Fruit fly (Drosophila melanogaster) whole organism, embryonic: Measurements from ENCODE around the gene mthl11.

Source experiments
- Adf1 ChIP-seq: fragments of 200-800 bp; sonication (Bioruptor generic); IDR thresholded peaks from 2 replicates; pipeline ENCODE4 v1.3.6; 2022; ENCODE audit warnings: missing biosample characterization, missing genetic modification characterization
- Atf3 ChIP-seq: fragments of 200-800 bp; sonication (Bioruptor generic); optimal IDR thresholded peaks from 3 replicates; lab custom pipeline; 2016; ENCODE audit warnings: missing biosample characterization, missing genetic modification characterization
- C15 ChIP-seq: fragments of 200-800 bp; sonication (Bioruptor generic); IDR thresholded peaks from 3 replicates; pipeline ENCODE4 v1.3.6; 2022; ENCODE audit warnings: missing biosample characterization, missing genetic modification characterization
- CG11093 ChIP-seq: fragments of 200-800 bp; sonication (Bioruptor generic); IDR thresholded peaks from 3 replicates; pipeline ENCODE4 v1.3.6; 2022; ENCODE audit warnings: missing biosample characterization, missing genetic modification characterization
- CG11247 ChIP-seq: fragments of 200-800 bp; sonication (Bioruptor generic); IDR thresholded peaks from 2 replicates; pipeline ENCODE4 v1.3.6; 2022; ENCODE audit warnings: missing biosample characterization, missing genetic modification characterization
- CG11504 ChIP-seq: fragments of 200-800 bp; sonication (Bioruptor generic); optimal IDR thresholded peaks from 3 replicates; lab custom pipeline; 2019; ENCODE audit warnings: missing biosample characterization, mild to moderate bottlenecking, missing genetic modification characterization, moderate library complexity
- CG12104 ChIP-seq: fragments of 200-800 bp; sonication (Bioruptor generic); optimal IDR thresholded peaks from 3 replicates; lab custom pipeline; 2016; ENCODE audit warnings: missing biosample characterization, missing genetic modification characterization
- CG13296 ChIP-seq: fragments of 200-800 bp; sonication (Bioruptor generic); optimal IDR thresholded peaks from 3 replicates; lab custom pipeline; 2018; ENCODE audit warnings: missing biosample characterization, mild to moderate bottlenecking, missing genetic modification characterization
- CG14441 ChIP-seq: fragments of 200-800 bp; sonication (Bioruptor generic); IDR thresholded peaks from 2 replicates; pipeline ENCODE4 v1.3.6; 2022; ENCODE audit warnings: missing biosample characterization, missing genetic modification characterization
- CG1603 ChIP-seq: fragments of 200-800 bp; sonication (Bioruptor generic); optimal IDR thresholded peaks from 2 replicates; lab custom pipeline; 2019; ENCODE audit warnings: missing biosample characterization, mild to moderate bottlenecking, missing genetic modification characterization, moderate library complexity
- CG16813 ChIP-seq: fragments of 200-800 bp; sonication (Bioruptor generic); IDR thresholded peaks from 3 replicates; pipeline ENCODE4 v1.3.6; 2022; ENCODE audit warnings: missing biosample characterization, missing genetic modification characterization; ENCODE audit not compliant: partially characterized antibody
- CG2889 ChIP-seq: fragments of 200-800 bp; sonication (Bioruptor generic); IDR thresholded peaks from 3 replicates; pipeline ENCODE4 v1.3.6; 2022; ENCODE audit warnings: missing biosample characterization, missing genetic modification characterization
- CG3065 ChIP-seq: fragments of 200-800 bp; sonication (Bioruptor generic); optimal IDR thresholded peaks from 2 replicates; lab custom pipeline; 2016; ENCODE audit warnings: missing biosample characterization, missing genetic modification characterization
- CG32767 ChIP-seq: fragments of 200-800 bp; sonication (Bioruptor generic); IDR thresholded peaks from 2 replicates; pipeline ENCODE4 v1.3.6; 2022; ENCODE audit warnings: missing biosample characterization, missing genetic modification characterization
- CG7987 ChIP-seq: fragments of 200-800 bp; sonication (Bioruptor generic); optimal IDR thresholded peaks from 2 replicates; lab custom pipeline; 2018; ENCODE audit warnings: missing biosample characterization, mild to moderate bottlenecking, missing genetic modification characterization, moderate library complexity
- CG8290 ChIP-seq, 3 experiments: fragments of 200-800 bp; sonication (Bioruptor generic); optimal IDR thresholded peaks; 2 replicates each; lab custom pipeline; 2016 to 2019; ENCODE audit warnings: missing biosample characterization in 3 of 3, missing genetic modification characterization in 3 of 3, mild to moderate bottlenecking in 2 of 3, moderate library complexity in 1 of 3
- Dbx ChIP-seq: fragments of 200-800 bp; sonication (Bioruptor generic); IDR thresholded peaks from 3 replicates; pipeline ENCODE4 v1.3.6; 2022; ENCODE audit warnings: missing biosample characterization, missing genetic modification characterization
- Fer1 ChIP-seq: fragments of 200-800 bp; sonication (Bioruptor generic); optimal IDR thresholded peaks from 2 replicates; lab custom pipeline; 2017; ENCODE audit warnings: missing biosample characterization, mild to moderate bottlenecking, missing genetic modification characterization
- HHEX ChIP-seq: fragments of 200-800 bp; sonication (Bioruptor generic); optimal IDR thresholded peaks from 3 replicates; lab custom pipeline; 2017; ENCODE audit warnings: missing biosample characterization, mild to moderate bottlenecking, missing genetic modification characterization, missing genetic modification reagents
- HLH54F ChIP-seq: fragments of 200-800 bp; sonication (Bioruptor generic); optimal IDR thresholded peaks from 3 replicates; lab custom pipeline; 2016; ENCODE audit warnings: missing biosample characterization, missing genetic modification characterization
- Meics ChIP-seq: fragments of 200-800 bp; sonication (Bioruptor generic); optimal IDR thresholded peaks from 2 replicates; lab custom pipeline; 2017; ENCODE audit warnings: missing biosample characterization, mild to moderate bottlenecking, missing genetic modification characterization
- NK7.1 ChIP-seq: fragments of 200-800 bp; sonication (Bioruptor generic); optimal IDR thresholded peaks from 3 replicates; lab custom pipeline; 2016; ENCODE audit warnings: missing biosample characterization, missing genetic modification characterization
- Nf-YB ChIP-seq: fragments of 200-800 bp; sonication (Bioruptor generic); optimal IDR thresholded peaks from 3 replicates; lab custom pipeline; 2019; ENCODE audit warnings: missing biosample characterization, mild to moderate bottlenecking, missing genetic modification characterization, moderate library complexity
- Pdp1 ChIP-seq, 2 experiments: fragments of 200-800 bp; sonication (Bioruptor generic); optimal IDR thresholded peaks; 3 replicates each; lab custom pipeline; 2016; ENCODE audit warnings: missing biosample characterization in 2 of 2, missing genetic modification characterization in 2 of 2, mild to moderate bottlenecking in 1 of 2, moderate library complexity in 1 of 2
- Sox102F ChIP-seq: fragments of 200-800 bp; sonication (Bioruptor generic); optimal IDR thresholded peaks from 2 replicates; lab custom pipeline; 2018; ENCODE audit warnings: missing biosample characterization, mild to moderate bottlenecking, missing genetic modification characterization, moderate library complexity
- amos ChIP-seq: fragments of 200-800 bp; sonication (Bioruptor generic); IDR thresholded peaks from 2 replicates; pipeline ENCODE4 v1.3.6; 2022; ENCODE audit warnings: missing biosample characterization, missing genetic modification characterization; ENCODE audit not compliant: partially characterized antibody
- aop ChIP-seq: fragments of 200-800 bp; sonication (Bioruptor generic); IDR thresholded peaks from 2 replicates; pipeline ENCODE4 v1.3.6; 2022; ENCODE audit warnings: missing biosample characterization, missing genetic modification characterization
- ato ChIP-seq: fragments of 200-800 bp; sonication (Bioruptor generic); IDR thresholded peaks from 2 replicates; pipeline ENCODE4 v1.3.6; 2022; ENCODE audit warnings: missing biosample characterization, missing genetic modification characterization; ENCODE audit not compliant: partially characterized antibody
- danr ChIP-seq: fragments of 200-800 bp; sonication (Bioruptor generic); IDR thresholded peaks from 2 replicates; pipeline ENCODE4 v1.3.6; 2022; ENCODE audit warnings: missing biosample characterization, missing genetic modification characterization
- en ChIP-seq: fragments of 200-800 bp; sonication (Bioruptor generic); optimal IDR thresholded peaks from 2 replicates; lab custom pipeline; 2016; ENCODE audit warnings: missing biosample characterization, missing genetic modification characterization
- fru ChIP-seq: fragments of >200 bp; optimal IDR thresholded peaks from 2 replicates; lab custom pipeline; 2017
- fu2 ChIP-seq: fragments of 200-800 bp; sonication (Bioruptor generic); optimal IDR thresholded peaks from 2 replicates; lab custom pipeline; 2016; ENCODE audit warnings: missing biosample characterization, missing genetic modification characterization
- grn ChIP-seq: fragments of 200-800 bp; sonication (Bioruptor generic); optimal IDR thresholded peaks from 3 replicates; lab custom pipeline; 2017; ENCODE audit warnings: missing biosample characterization, missing genetic modification characterization
- hth ChIP-seq: fragments of >200 bp; optimal IDR thresholded peaks from 2 replicates; lab custom pipeline; 2017; ENCODE audit warnings: inconsistent platforms
- jigr1 ChIP-seq: fragments of 200-800 bp; sonication (Bioruptor generic); IDR thresholded peaks from 3 replicates; pipeline ENCODE4 v1.3.6; 2022; ENCODE audit warnings: missing biosample characterization, missing genetic modification characterization
- lab ChIP-seq: fragments of 200-800 bp; sonication (Bioruptor generic); optimal IDR thresholded peaks from 3 replicates; lab custom pipeline; 2017; ENCODE audit warnings: missing biosample characterization, missing genetic modification characterization, mild to moderate bottlenecking, moderate library complexity, missing genetic modification reagents
- mam ChIP-seq: fragments of 200-800 bp; sonication (Bioruptor generic); optimal IDR thresholded peaks from 3 replicates; lab custom pipeline; 2016; ENCODE audit warnings: missing biosample characterization, missing genetic modification characterization
- nerfin-1 ChIP-seq: fragments of 200-800 bp; sonication (Bioruptor generic); optimal IDR thresholded peaks from 3 replicates; lab custom pipeline; 2019; ENCODE audit warnings: missing biosample characterization, mild to moderate bottlenecking, missing genetic modification characterization, moderate library complexity
- pan ChIP-seq, 4 experiments: fragments of >200 bp in 3 of 4; fragments of 200-800 bp in 1 of 4; sonication (Bioruptor generic) in 1 of 4; optimal IDR thresholded peaks in 3 of 4; IDR thresholded peaks in 1 of 4; 2 replicates each; pipeline versions ENCODE4 v1.3.6 to Lab custom; 2017 to 2022; ENCODE audit warnings: missing biosample characterization in 2 of 4, missing genetic modification characterization in 2 of 4, mixed read lengths in 1 of 4
- peb ChIP-seq: fragments of 200-800 bp; sonication (Bioruptor generic); IDR thresholded peaks from 2 replicates; pipeline ENCODE4 v1.3.6; 2022; ENCODE audit warnings: missing biosample characterization, missing genetic modification characterization
- pnt ChIP-seq: fragments of 200-800 bp; sonication (Bioruptor generic); optimal IDR thresholded peaks from 3 replicates; lab custom pipeline; 2016; ENCODE audit warnings: missing biosample characterization, missing genetic modification characterization
- prd ChIP-seq, 3 experiments: fragments of >200 bp in 2 of 3; fragments of 200-800 bp in 1 of 3; sonication (Bioruptor generic) in 1 of 3; optimal IDR thresholded peaks in 2 of 3; IDR thresholded peaks in 1 of 3; 2 replicates in 2 of 3; 3 replicates in 1 of 3; pipeline versions ENCODE4 v1.3.6 to Lab custom; 2017 to 2022; ENCODE audit warnings: missing biosample characterization in 1 of 3, missing genetic modification characterization in 1 of 3
- psq ChIP-seq: fragments of 200-800 bp; sonication (Bioruptor generic); optimal IDR thresholded peaks from 2 replicates; lab custom pipeline; 2017; ENCODE audit warnings: missing biosample characterization, missing genetic modification characterization
- pum ChIP-seq: fragments of 200-800 bp; sonication (Bioruptor generic); optimal IDR thresholded peaks from 2 replicates; lab custom pipeline; 2016; ENCODE audit warnings: missing biosample characterization, missing genetic modification characterization
- row ChIP-seq: fragments of 200-800 bp; sonication (Bioruptor generic); IDR thresholded peaks from 3 replicates; pipeline ENCODE4 v1.3.6; 2022; ENCODE audit warnings: missing biosample characterization, missing genetic modification characterization
- tio ChIP-seq: fragments of 200-800 bp; sonication (Bioruptor generic); optimal IDR thresholded peaks from 2 replicates; lab custom pipeline; 2017; ENCODE audit warnings: missing biosample characterization, missing genetic modification characterization, inconsistent platforms
- trh ChIP-seq: fragments of 200-800 bp; sonication (Bioruptor generic); optimal IDR thresholded peaks from 2 replicates; lab custom pipeline; 2016; ENCODE audit warnings: missing biosample characterization, missing genetic modification characterization
- usp ChIP-seq: fragments of >200 bp; optimal IDR thresholded peaks from 2 replicates; lab custom pipeline; 2017; ENCODE audit warnings: missing biosample characterization, missing genetic modification characterization
- wor ChIP-seq: fragments of 200-800 bp; sonication (Bioruptor generic); IDR thresholded peaks from 2 replicates; pipeline ENCODE4 v1.3.6; 2022; ENCODE audit warnings: missing biosample characterization, missing genetic modification characterization

The mthl11 gene

DNA sequence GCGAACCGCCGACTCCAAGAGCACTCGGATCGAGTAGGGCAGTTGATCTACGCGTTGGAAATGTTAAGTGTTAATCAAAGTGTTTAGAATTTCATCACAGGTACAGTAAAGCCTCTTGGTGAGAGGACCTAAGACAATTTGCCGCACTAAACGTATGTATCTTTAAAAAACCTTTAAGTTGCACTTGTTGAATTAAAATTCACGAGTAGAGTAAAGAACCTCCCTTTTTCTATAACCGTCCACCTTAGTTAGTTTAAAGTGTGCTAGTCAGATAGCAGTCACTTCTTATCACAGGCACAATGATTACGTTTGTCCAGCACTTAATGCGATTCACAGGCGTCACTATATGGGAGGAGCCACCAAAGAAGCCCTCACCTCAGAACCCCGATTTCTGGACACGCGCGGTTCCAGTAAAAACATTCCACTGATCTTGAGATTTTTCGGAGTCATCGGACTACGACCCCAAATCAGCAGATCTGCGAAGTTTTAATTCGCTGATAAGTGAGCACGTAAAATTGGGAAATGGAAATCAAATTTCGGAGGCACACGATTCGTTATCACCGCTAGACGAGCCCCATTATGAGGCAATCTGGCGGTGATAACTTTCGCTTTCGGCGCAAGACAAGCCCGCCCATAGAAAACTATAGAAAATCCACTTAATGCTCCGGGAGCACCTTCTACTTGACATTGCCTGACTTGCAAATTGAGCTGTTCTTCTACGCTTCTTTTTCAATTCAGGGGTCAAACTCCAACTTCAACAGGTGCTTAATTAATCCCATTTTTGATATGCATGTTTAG lies 11.1 kb downstream of the mthl11 start (continued):
- TF ChIP-seq CG2889 (GFP tag; lab: Robert Waterston, UW) (no peak), Fer1 (GFP tag; lab: Kevin White, UChicago) (peak; percentile 71), trh (GFP tag; lab: Kevin White, UChicago) (no peak), en (GFP tag; lab: Kevin White, UChicago) (no peak), wor (GFP tag; lab: Robert Waterston, UW) (no peak), peb (no peak), CG3065 (no peak), Adf1 (GFP tag; lab: Robert Waterston, UW) (no peak), HHEX (GFP tag; lab: Kevin White, UChicago) (peak; percentile 72), CG7987 (no peak), row (GFP tag; lab: Robert Waterston, UW) (peak; percentile 69), tio (GFP tag; lab: Kevin White, UChicago) (no peak), CG11093 (GFP tag; lab: Robert Waterston, UW) (0 out of 3 replicates have a peak, but pooled peaks have one; percentile 21), pum (peak; percentile 10), aop (GFP tag; lab: Robert Waterston, UW) (no peak), hth (lab: Kevin White, UChicago) (no peak), CG11247 (peak; percentile 71), NK7.1 (no peak), usp (GFP tag; lab: Kevin White, UChicago) (no peak), C15 (peak; percentile 60; the same call in 1 of the 3 replicates), psq (no peak), prd (optimal IDR thresholded peaks at IDR 0.05; lab: Kevin White, UChicago) (no peak), prd (GFP tag; IDR thresholded peaks at IDR 0.05; lab: Robert Waterston, UW) (peak; percentile 55; the same call in 2 of the 3 replicates), nerfin-1 (tag; lab: Kevin White, UChicago) (no peak), Pdp1 (GFP tag; optimal IDR thresholded peaks at IDR 0.05; lab: Kevin White, UChicago) (peak; percentile 52 to 55), CG14441 (peak; percentile 75), CG8290 (GFP tag; optimal IDR thresholded peaks at IDR 0.05; lab: Kevin White, UChicago) (no peak), CG8290 (tag; optimal IDR thresholded peaks at IDR 0.05; lab: Kevin White, UChicago) (no peak), mam (peak; percentile 70), CG16813 (no peak), HLH54F (GFP tag; lab: Kevin White, UChicago) (no peak), jigr1 (GFP tag; lab: Robert Waterston, UW) (no peak), Atf3 (GFP tag; lab: Kevin White, UChicago) (no peak), danr (no peak; the same call in 1 of the 2 replicates), pnt (GFP tag; lab: Kevin White, UChicago) (peak; percentile 19), CG11504 (tag; lab: Kevin White, UChicago) (no peak), CG32767 (no peak), amos (no peak), grn (GFP tag; lab: Kevin White, UChicago) (peak; percentile 74), lab (GFP tag; lab: Kevin White, UChicago) (no peak), ato (GFP tag; lab: Robert Waterston, UW) (no peak), fu2 (GFP tag; lab: Kevin White, UChicago) (no peak), fru (lab: Kevin White, UChicago) (no peak), Dbx (GFP tag; lab: Robert Waterston, UW) (peak; percentile 45; the same call in 1 of the 3 replicates), CG13296 (GFP tag; lab: Kevin White, UChicago) (peak; percentile 63), Sox102F (GFP tag; lab: Kevin White, UChicago) (no peak), CG1603 (tag; lab: Kevin White, UChicago) (no peak), CG12104 (no peak), Meics (GFP tag; lab: Kevin White, UChicago) (peak; percentile 72), Nf-YB (no peak), pan (optimal IDR thresholded peaks at IDR 0.05; lab: Kevin White, UChicago) (no peak), pan (GFP tag; optimal IDR thresholded peaks at IDR 0.05 in 1 of 2, IDR thresholded peaks at IDR 0.05 in 1 of 2) (peak in 1 of 2 experiments; percentile 55)
